Worm (Caenorhabditis elegans): ENCODE measurements around the gene C14C10.5.

DNA sequence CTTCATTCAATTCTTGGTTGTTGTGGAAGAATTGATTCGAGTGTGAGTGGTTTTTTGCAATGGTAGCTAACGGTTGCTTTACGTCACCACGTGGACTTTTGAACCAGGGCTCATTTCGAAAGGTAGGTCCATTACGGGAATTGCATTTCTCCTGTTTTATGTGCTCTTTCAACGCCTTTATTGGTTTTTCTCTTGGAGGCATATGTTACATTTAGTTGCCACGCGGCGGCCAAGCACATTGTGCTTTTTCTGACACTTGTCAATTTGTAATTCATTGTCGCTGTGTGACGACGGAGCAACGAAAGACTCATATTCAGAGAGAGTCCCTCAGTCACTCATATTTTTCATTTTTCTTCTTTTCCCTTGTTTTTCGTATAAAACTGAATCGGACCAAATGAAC lies 15.2 kb upstream of the C14C10.5 start:
- TF ChIP-seq ceh-83 (GFP tag; optimal IDR thresholded peaks at IDR 0.05) (no peak), nhr-237 (tag; optimal IDR thresholded peaks at IDR 0.05) (no peak), nhr-28 (tag; optimal IDR thresholded peaks at IDR 0.05) (no peak), unc-39 (tag; optimal IDR thresholded peaks at IDR 0.05) (no peak)

Data from whole organism, mixed stage, embryonic.